Fruit fly (Drosophila melanogaster): ENCODE measurements around the gene CG8353.

The CG8353 gene

dm6 chr2L:8220393-8220934 is 6.6 kb downstream of the CG8353 start, which contains the start of gene Snx6 (continued):
- TF ChIP-seq CkIIα-i1 (GFP tag; IDR thresholded peaks at IDR 0.05) (no peak), knrl (GFP tag; IDR thresholded peaks at IDR 0.05; ENCODE audit: partially characterized antibody) (peak; percentile 40; the same call in 1 of the 3 replicates), CG18764 (GFP tag; optimal IDR thresholded peaks at IDR 0.05) (no peak), Bgb (GFP tag; IDR thresholded peaks at IDR 0.05; ENCODE audit: partially characterized antibody) (peak; percentile 71), ato (GFP tag; IDR thresholded peaks at IDR 0.05; ENCODE audit: partially characterized antibody) (0 out of 2 replicates have a peak, but pooled peaks have one; percentile 37), Opbp (GFP tag; IDR thresholded peaks at IDR 0.05; ENCODE audit: partially characterized antibody) (peak; percentile 28; the same call in 1 of the 3 replicates), zen2 (GFP tag; IDR thresholded peaks at IDR 0.05; ENCODE audit: partially characterized antibody) (peak; percentile 59), vnd (GFP tag; IDR thresholded peaks at IDR 0.05; ENCODE audit: partially characterized antibody) (peak; percentile 63; the same call in 2 of the 3 replicates), amos (GFP tag; IDR thresholded peaks at IDR 0.05; ENCODE audit: partially characterized antibody) (peak; percentile 56; the same call in 1 of the 2 replicates), crp (GFP tag; optimal IDR thresholded peaks at IDR 0.05) (no peak), cato (GFP tag; optimal IDR thresholded peaks at IDR 0.05; ENCODE audit: borderline replicate concordance) (no peak), pzg (GFP tag; optimal IDR thresholded peaks at IDR 0.05) (peak; percentile 38), CG10267 (tag; optimal IDR thresholded peaks at IDR 0.05) (peak; percentile 26), Myb (GFP tag; optimal IDR thresholded peaks at IDR 0.05) (peak; percentile 38), CG2129 (GFP tag; IDR thresholded peaks at IDR 0.05; ENCODE audit: partially characterized antibody) (peak; percentile 46; the same call in 1 of the 2 replicates), Dp (GFP tag; optimal IDR thresholded peaks at IDR 0.05) (peak; percentile 90), oc (tag; optimal IDR thresholded peaks at IDR 0.05) (no peak)

dm6 chr2L:8229134-8229533 is 15.3 kb downstream of the CG8353 start:
- TF ChIP-seq Med (GFP tag): peak; percentile 69
- TF ChIP-seq fd64A (GFP tag; optimal IDR thresholded peaks at IDR 0.05): peak; percentile 7
- 0 out of 2 replicates have a peak, but pooled peaks have one; percentile 23 for TF ChIP-seq Awh (GFP tag; IDR thresholded peaks at IDR 0.05)
- peak; percentile 26; the same call in 1 of the 2 replicates for TF ChIP-seq CG32532 (GFP tag; IDR thresholded peaks at IDR 0.05)
- TF ChIP-seq CG12299 (tag; optimal IDR thresholded peaks at IDR 0.05): no peak
- no peak for TF ChIP-seq chm (GFP tag; IDR thresholded peaks at IDR 0.05)
- peak in 1 of 2 experiments; percentile 37 for TF ChIP-seq bsh (GFP tag; optimal IDR thresholded peaks at IDR 0.05)
- TF ChIP-seq al (GFP tag; IDR thresholded peaks at IDR 0.05): 0 out of 2 replicates have a peak, but pooled peaks have one; percentile 16
- peak; percentile 50 for TF ChIP-seq bab2 (GFP tag; optimal IDR thresholded peaks at IDR 0.05)
- 0 out of 2 replicates have a peak, but pooled peaks have one; percentile 6 for TF ChIP-seq Rfx (GFP tag; IDR thresholded peaks at IDR 0.05)
- no peak for TF ChIP-seq ac (GFP tag; optimal IDR thresholded peaks at IDR 0.05)
- TF ChIP-seq slbo (GFP tag; IDR thresholded peaks at IDR 0.05): peak; percentile 46
- peak; percentile 47 for TF ChIP-seq sens (GFP tag)
- TF ChIP-seq scrt (GFP tag; optimal IDR thresholded peaks at IDR 0.05): no peak
- TF ChIP-seq CG34422 (GFP tag; IDR thresholded peaks at IDR 0.05): 0 out of 3 replicates have a peak, but pooled peaks have one; percentile 15
- peak; percentile 51; the same call in 2 of the 3 replicates for TF ChIP-seq zfh1 (GFP tag; IDR thresholded peaks at IDR 0.05)
- TF ChIP-seq Nf-YA (GFP tag; IDR thresholded peaks at IDR 0.05): 0 out of 2 replicates have a peak, but pooled peaks have one; percentile 15
- TF ChIP-seq CG18011 (GFP tag; optimal IDR thresholded peaks at IDR 0.05): no peak
- no peak for TF ChIP-seq CG16779 (GFP tag; IDR thresholded peaks at IDR 0.05)
- TF ChIP-seq ci (GFP tag; IDR thresholded peaks at IDR 0.05): 0 out of 3 replicates have a peak, but pooled peaks have one; percentile 25
- peak; percentile 81 for TF ChIP-seq Drgx (GFP tag; IDR thresholded peaks at IDR 0.05)
- peak; percentile 5; the same call in 1 of the 3 replicates for TF ChIP-seq dysf (GFP tag; IDR thresholded peaks at IDR 0.05)
- no peak for TF ChIP-seq eve (GFP tag; optimal IDR thresholded peaks at IDR 0.05)

Measured in whole organism, embryonic.